Worm (Caenorhabditis elegans) whole organism, late embryonic: Measurements from ENCODE around the gene ril-1.

Experiments used
- C08G9.2 ChIP-seq: sonication (generic microtip); optimal IDR thresholded peaks from 2 replicates; lab custom pipeline; 2016; ENCODE audit warnings: mild to moderate bottlenecking, missing genetic modification characterization, moderate library complexity, missing compliant biosample characterization
- T23F11.4 ChIP-seq: fragments of 200-800 bp; sonication (Bioruptor generic); optimal IDR thresholded peaks from 2 replicates; lab custom pipeline; 2018; ENCODE audit warnings: mild to moderate bottlenecking, missing genetic modification characterization, missing compliant biosample characterization
- ceh-14 ChIP-seq: sonication (generic microtip); optimal IDR thresholded peaks from 2 replicates; lab custom pipeline; 2016; ENCODE audit warnings: missing genotype, missing genetic modification characterization, missing compliant biosample characterization
- ceh-18 ChIP-seq: sonication (generic microtip); optimal IDR thresholded peaks from 2 replicates; lab custom pipeline; 2016; ENCODE audit warnings: missing genetic modification characterization, missing compliant biosample characterization
- ceh-19 ChIP-seq: fragments of 200-800 bp; sonication (Bioruptor generic); optimal IDR thresholded peaks from 2 replicates; lab custom pipeline; 2018; ENCODE audit warnings: mild to moderate bottlenecking, missing genetic modification characterization, missing compliant biosample characterization
- ceh-2 ChIP-seq: sonication (generic microtip); optimal IDR thresholded peaks from 2 replicates; lab custom pipeline; 2016; ENCODE audit warnings: missing genotype, missing genetic modification characterization, missing compliant biosample characterization
- ceh-22 ChIP-seq: sonication (generic microtip); optimal IDR thresholded peaks from 2 replicates; lab custom pipeline; 2017; ENCODE audit warnings: missing biosample characterization, missing genetic modification characterization
- ceh-24 ChIP-seq: sonication (generic microtip); optimal IDR thresholded peaks from 2 replicates; lab custom pipeline; 2016; ENCODE audit warnings: mild to moderate bottlenecking, missing genetic modification characterization, missing compliant biosample characterization
- ceh-30 ChIP-seq: fragments of 150-350 bp; optimal IDR thresholded peaks from 2 replicates; lab custom pipeline; 2014; ENCODE audit warnings: missing biosample characterization, missing genetic modification characterization
- ceh-31 ChIP-seq: sonication (generic microtip); optimal IDR thresholded peaks from 2 replicates; lab custom pipeline; 2016; ENCODE audit warnings: missing genetic modification characterization, missing compliant biosample characterization
- ceh-34 ChIP-seq: sonication (generic microtip); optimal IDR thresholded peaks from 2 replicates; lab custom pipeline; 2016; ENCODE audit warnings: mild to moderate bottlenecking, missing genetic modification characterization, missing compliant biosample characterization
- ceh-45 ChIP-seq: fragments of 200-800 bp; sonication (Bioruptor generic); IDR thresholded peaks from 2 replicates; pipeline ENCODE4 v1.3.6; 2022; ENCODE audit warnings: missing genetic modification reagents, missing genetic modification characterization, missing compliant biosample characterization
- ceh-6 ChIP-seq: fragments of 200-800 bp; sonication (Bioruptor generic); optimal IDR thresholded peaks from 2 replicates; lab custom pipeline; 2018; ENCODE audit warnings: mild to moderate bottlenecking, missing genetic modification characterization, missing compliant biosample characterization
- dmd-4 ChIP-seq: sonication (generic microtip); optimal IDR thresholded peaks from 2 replicates; lab custom pipeline; 2016; ENCODE audit warnings: borderline replicate concordance, missing genetic modification characterization, missing compliant biosample characterization
- dve-1 ChIP-seq: sonication (generic microtip); optimal IDR thresholded peaks from 2 replicates; lab custom pipeline; 2017; ENCODE audit warnings: antibody characterized with exemption, mild to moderate bottlenecking, missing genetic modification characterization, missing compliant biosample characterization
- elt-2 ChIP-seq: sonication (generic microtip); optimal IDR thresholded peaks from 2 replicates; lab custom pipeline; 2016; ENCODE audit warnings: missing genetic modification reagents, missing genetic modification characterization, missing compliant biosample characterization
- ets-4 ChIP-seq: sonication (generic microtip); optimal IDR thresholded peaks from 2 replicates; lab custom pipeline; 2016; ENCODE audit warnings: missing genetic modification characterization, missing compliant biosample characterization
- fkh-10 ChIP-seq: fragments of 150-350 bp; optimal IDR thresholded peaks from 2 replicates; lab custom pipeline; 2014; ENCODE audit warnings: missing biosample characterization, missing genetic modification reagents, missing genetic modification characterization
- fkh-6 ChIP-seq: sonication (generic microtip); optimal IDR thresholded peaks from 2 replicates; lab custom pipeline; 2016; ENCODE audit warnings: missing genetic modification characterization, missing compliant biosample characterization
- gmeb-2 ChIP-seq: sonication (generic microtip); optimal IDR thresholded peaks from 2 replicates; lab custom pipeline; 2016; ENCODE audit warnings: missing genetic modification characterization, inconsistent platforms, missing compliant biosample characterization
- hlh-13 ChIP-seq: fragments of 200-800 bp; sonication (Bioruptor generic); optimal IDR thresholded peaks from 2 replicates; lab custom pipeline; 2018; ENCODE audit warnings: mild to moderate bottlenecking, missing genetic modification characterization, missing compliant biosample characterization
- hlh-15 ChIP-seq: sonication (generic microtip); optimal IDR thresholded peaks from 2 replicates; lab custom pipeline; 2016; ENCODE audit warnings: missing genetic modification characterization, missing compliant biosample characterization
- hlh-6 ChIP-seq: sonication (generic microtip); optimal IDR thresholded peaks from 2 replicates; lab custom pipeline; 2016; ENCODE audit warnings: missing genotype, missing genetic modification characterization, missing compliant biosample characterization
- hlh-8 ChIP-seq: sonication (generic microtip); optimal IDR thresholded peaks from 2 replicates; lab custom pipeline; 2016; ENCODE audit warnings: missing genotype, missing genetic modification characterization, missing compliant biosample characterization
- lim-6 ChIP-seq: sonication (generic microtip); optimal IDR thresholded peaks from 2 replicates; lab custom pipeline; 2016; ENCODE audit warnings: missing genetic modification characterization, missing compliant biosample characterization
- lin-11 ChIP-seq: fragments of 200-800 bp; sonication (Bioruptor generic); optimal IDR thresholded peaks from 2 replicates; lab custom pipeline; 2018; ENCODE audit warnings: mild to moderate bottlenecking, missing genetic modification characterization, missing compliant biosample characterization
- mec-3 ChIP-seq: sonication (generic microtip); optimal IDR thresholded peaks from 2 replicates; lab custom pipeline; 2016; ENCODE audit warnings: borderline replicate concordance, missing genetic modification characterization, missing compliant biosample characterization
- nhr-11 ChIP-seq: fragments of 150-350 bp; optimal IDR thresholded peaks from 2 replicates; lab custom pipeline; 2014; ENCODE audit warnings: missing biosample characterization, missing genetic modification characterization
- nhr-232 ChIP-seq: sonication (generic microtip); optimal IDR thresholded peaks from 2 replicates; lab custom pipeline; 2016; ENCODE audit warnings: missing genetic modification characterization, missing compliant biosample characterization
- pag-3 ChIP-seq: sonication (generic microtip); optimal IDR thresholded peaks from 2 replicates; lab custom pipeline; 2016; ENCODE audit warnings: missing compliant biosample characterization, missing genetic modification characterization, borderline replicate concordance
- pat-9 ChIP-seq: fragments of 200-800 bp; sonication (Bioruptor generic); optimal IDR thresholded peaks from 2 replicates; lab custom pipeline; 2018; ENCODE audit warnings: mild to moderate bottlenecking, missing genetic modification characterization, moderate library complexity, missing compliant biosample characterization
- pha-2 ChIP-seq: sonication (generic microtip); optimal IDR thresholded peaks from 2 replicates; lab custom pipeline; 2017; ENCODE audit warnings: mild to moderate bottlenecking, missing genetic modification characterization, missing compliant biosample characterization
- pha-4 ChIP-seq: fragments of 150-350 bp; optimal IDR thresholded peaks from 2 replicates; lab custom pipeline; 2018; ENCODE audit warnings: missing biosample characterization, missing genetic modification reagents, missing genetic modification characterization
- pqm-1 ChIP-seq: sonication (generic microtip); optimal IDR thresholded peaks from 2 replicates; lab custom pipeline; 2016; ENCODE audit warnings: missing genetic modification characterization, missing compliant biosample characterization
- pros-1 ChIP-seq: fragments of 150-350 bp; optimal IDR thresholded peaks from 2 replicates; lab custom pipeline; 2014; ENCODE audit warnings: missing biosample characterization, missing genetic modification reagents, missing genetic modification characterization
- rnt-1 ChIP-seq: sonication (generic microtip); optimal IDR thresholded peaks from 2 replicates; lab custom pipeline; 2016; ENCODE audit warnings: missing genetic modification characterization, missing compliant biosample characterization
- sox-4 ChIP-seq: sonication (generic microtip); optimal IDR thresholded peaks from 2 replicates; lab custom pipeline; 2017; ENCODE audit warnings: mild to moderate bottlenecking, missing genetic modification characterization, inconsistent platforms, missing compliant biosample characterization
- syd-9 ChIP-seq: sonication (generic microtip); optimal IDR thresholded peaks from 2 replicates; lab custom pipeline; 2016; ENCODE audit warnings: mild to moderate bottlenecking, missing genetic modification characterization, moderate library complexity, missing compliant biosample characterization
- tbx-2 ChIP-seq: sonication (generic microtip); optimal IDR thresholded peaks from 2 replicates; lab custom pipeline; 2016; ENCODE audit warnings: missing genetic modification characterization, missing compliant biosample characterization
- ttx-3 ChIP-seq: sonication (generic microtip); optimal IDR thresholded peaks from 2 replicates; lab custom pipeline; 2016; ENCODE audit warnings: missing genetic modification reagents, missing genetic modification characterization, missing compliant biosample characterization
- unc-3 ChIP-seq, 2 experiments: fragments of 200-800 bp in 1 of 2; sonication (Bioruptor generic) in 1 of 2; sonication (generic microtip) in 1 of 2; conservative IDR thresholded peaks in 1 of 2; optimal IDR thresholded peaks in 1 of 2; 2 replicates each; pipeline versions ENCODE4 v1.3.6 to Lab custom; 2016 to 2022; ENCODE audit warnings: missing compliant biosample characterization in 2 of 2, missing genetic modification characterization in 2 of 2, missing genetic modification reagents in 1 of 2
- unc-42 ChIP-seq: sonication (generic microtip); optimal IDR thresholded peaks from 2 replicates; lab custom pipeline; 2016; ENCODE audit warnings: missing genotype, missing genetic modification characterization, missing compliant biosample characterization
- ztf-16 ChIP-seq: sonication (generic microtip); optimal IDR thresholded peaks from 2 replicates; lab custom pipeline; 2017; ENCODE audit warnings: missing genetic modification characterization, missing compliant biosample characterization

Gene ril-1

ce11 chrV:14545816-14546283 is 21.9 kb upstream of the ril-1 start, which contains the start of gene rike-1:
rike-1 (minus strand) TSS chrV:14545866.
- TF ChIP-seq ceh-31 = peak; percentile 50
- TF ChIP-seq pag-3 (tag; lab: Kevin White, UChicago) = no peak
- peak; percentile 59 for TF ChIP-seq ceh-2 (tag; lab: Kevin White, UChicago)
- peak; percentile 52 for TF ChIP-seq ets-4 (tag; lab: Kevin White, UChicago)
- TF ChIP-seq ceh-14 = peak; percentile 15
- TF ChIP-seq unc-42 (tag; lab: Kevin White, UChicago) = peak; percentile 49
- TF ChIP-seq ceh-19 (GFP tag; lab: Kevin White, UChicago) = no peak
- TF ChIP-seq ztf-16 (tag; lab: Kevin White, UChicago) = peak; percentile 61
- TF ChIP-seq lin-11 (tag; lab: Kevin White, UChicago) = no peak
- TF ChIP-seq pat-9 (tag; lab: Kevin White, UChicago) = no peak
- TF ChIP-seq lim-6 (tag; lab: Kevin White, UChicago) = no peak
- TF ChIP-seq hlh-15 (tag; lab: Kevin White, UChicago) = no peak
- no peak for TF ChIP-seq mec-3 (tag; lab: Kevin White, UChicago)
- TF ChIP-seq fkh-10 (GFP tag; lab: Kevin White, UChicago) = no peak

- TF ChIP-seq elt-2 (tag; lab: Kevin White, UChicago) (peak; percentile 96), ceh-45 (GFP tag; lab: Robert Waterston, UW) (no peak)
Measured at ce11 chrV:14542138-14542537, 18.2 kb upstream of the ril-1 start.

ce11 chrV:14540932-14541331 is 17.0 kb upstream of the ril-1 start:
- TF ChIP-seq hlh-8 (tag; lab: Kevin White, UChicago) (no peak), ceh-2 (tag; lab: Kevin White, UChicago) (no peak), hlh-6 (tag; lab: Kevin White, UChicago) (no peak), T23F11.4 (GFP tag; lab: Kevin White, UChicago) (no peak), sox-4 (no peak), ceh-18 (tag; lab: Kevin White, UChicago) (no peak)

- TF ChIP-seq gmeb-2 (tag; lab: Kevin White, UChicago) (no peak), hlh-6 (tag; lab: Kevin White, UChicago) (no peak), nhr-11 (no peak), unc-42 (tag; lab: Kevin White, UChicago) (no peak), rnt-1 (tag; lab: Kevin White, UChicago) (no peak), pha-4 (no peak), ceh-6 (GFP tag; lab: Kevin White, UChicago) (no peak), ceh-31 (no peak), C08G9.2 (no peak), unc-3 (GFP tag; conservative IDR thresholded peaks at IDR 0.05; lab: Robert Waterston, UW) (no peak), unc-3 (tag; optimal IDR thresholded peaks at IDR 0.05; lab: Kevin White, UChicago) (no peak), pqm-1 (tag; lab: Kevin White, UChicago) (no peak), pros-1 (no peak), fkh-6 (no peak), hlh-13 (no peak), ceh-2 (tag; lab: Kevin White, UChicago) (no peak), elt-2 (tag; lab: Kevin White, UChicago) (no peak), T23F11.4 (GFP tag; lab: Kevin White, UChicago) (no peak)
- TF ChIP-seq, all 69 proteins: peak for 0
Measured at ce11 chrV:14539355-14539754, 15.4 kb upstream of the ril-1 start.

DNA sequence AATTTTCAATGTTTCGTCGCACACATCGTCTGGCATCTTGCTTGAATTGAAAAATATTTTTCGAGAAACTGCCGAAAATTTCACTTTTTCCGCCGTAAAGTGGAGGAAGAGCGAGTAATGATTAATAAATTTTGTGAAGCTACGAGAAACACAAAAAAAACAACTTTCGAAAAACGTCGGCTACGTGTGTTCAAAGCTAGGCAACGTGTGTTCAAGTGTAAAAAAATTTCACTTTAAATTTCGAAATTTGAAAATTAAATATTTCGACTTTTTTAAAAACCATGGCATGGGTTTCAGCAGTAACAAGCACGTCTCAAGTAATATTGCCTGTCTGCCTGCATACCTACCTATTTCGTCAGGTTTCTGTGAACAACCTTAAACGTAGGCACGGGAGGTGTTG is 12.3 kb upstream of the ril-1 start, which contains the start of gene tag-191:
Gene tag-191, minus strand, starts transcription at position 101 of the 400 bp plus-strand sequence.
- TF ChIP-seq dve-1 (tag; lab: Kevin White, UChicago) (no peak), gmeb-2 (tag; lab: Kevin White, UChicago) (no peak), pha-2 (tag; lab: Kevin White, UChicago) (no peak), ttx-3 (tag; lab: Kevin White, UChicago) (no peak), nhr-11 (no peak), unc-3 (GFP tag; conservative IDR thresholded peaks at IDR 0.05; lab: Robert Waterston, UW) (no peak), unc-3 (tag; optimal IDR thresholded peaks at IDR 0.05; lab: Kevin White, UChicago) (no peak), ceh-34 (tag; lab: Kevin White, UChicago) (no peak), dmd-4 (tag; lab: Kevin White, UChicago) (no peak), ceh-24 (no peak), pat-9 (tag; lab: Kevin White, UChicago) (no peak), syd-9 (tag; lab: Kevin White, UChicago) (no peak), ceh-30 (tag; lab: Kevin White, UChicago) (no peak), hlh-8 (tag; lab: Kevin White, UChicago) (no peak), nhr-232 (no peak), ceh-22 (no peak), C08G9.2 (no peak), ceh-14 (no peak), rnt-1 (tag; lab: Kevin White, UChicago) (no peak), lim-6 (tag; lab: Kevin White, UChicago) (no peak), tbx-2 (tag; lab: Kevin White, UChicago) (no peak)
